Worm (Caenorhabditis elegans) whole organism, early embryonic: ENCODE results near the gene abu-7.

Experiments
- aly-1 ChIP-seq: sonication (generic microtip); optimal IDR thresholded peaks from 2 replicates; lab custom pipeline; 2016; ENCODE audit warnings: missing genetic modification characterization, missing compliant biosample characterization
- ama-1 ChIP-seq: fragments of 150-350 bp; optimal IDR thresholded peaks from 2 replicates; lab custom pipeline; 2014
- ceh-13 ChIP-seq: fragments of 200-800 bp; sonication (Bioruptor generic); optimal IDR thresholded peaks from 2 replicates; lab custom pipeline; 2018; ENCODE audit warnings: mild to moderate bottlenecking, missing genetic modification characterization, missing compliant biosample characterization
- ceh-36 ChIP-seq: sonication (generic microtip); optimal IDR thresholded peaks from 2 replicates; lab custom pipeline; 2016; ENCODE audit warnings: missing genetic modification characterization, inconsistent platforms, missing compliant biosample characterization
- flt-1 ChIP-seq: fragments of 200-800 bp; sonication (Bioruptor generic); IDR thresholded peaks from 2 replicates; pipeline ENCODE4 v1.3.6; 2022; ENCODE audit warnings: missing genetic modification characterization, missing compliant biosample characterization
- hmg-4 ChIP-seq: fragments of 200-800 bp; sonication (Bioruptor generic); optimal IDR thresholded peaks from 2 replicates; lab custom pipeline; 2018; ENCODE audit warnings: mild to moderate bottlenecking, missing genetic modification characterization, missing compliant biosample characterization
- sea-1 ChIP-seq: fragments of 200-800 bp; sonication (Bioruptor generic); conservative IDR thresholded peaks from 2 replicates; pipeline ENCODE4 v1.3.6; 2022; ENCODE audit warnings: missing genetic modification characterization, missing compliant biosample characterization

DNA sequence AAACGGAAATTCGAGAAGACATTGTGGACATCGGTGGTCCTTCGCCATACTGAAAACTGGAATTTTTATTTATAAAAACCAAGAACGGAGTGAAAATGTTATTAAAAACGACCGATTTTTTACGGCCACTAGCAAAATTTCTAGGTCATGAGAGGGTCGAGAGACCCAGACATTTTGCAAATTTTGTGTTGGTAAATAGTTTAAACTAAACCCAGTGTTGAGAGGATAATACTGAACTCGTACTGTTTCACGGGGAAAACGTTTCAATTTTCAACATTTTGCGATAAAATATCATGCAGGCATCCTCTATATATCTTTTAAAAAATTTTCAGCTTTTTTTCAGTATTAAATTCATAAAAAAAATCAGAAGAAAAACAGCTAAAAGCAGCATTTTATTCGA is 45.5 kb downstream of the abu-7 start, which contains the start of gene C04F5.9:
- TF ChIP-seq ceh-13 (GFP tag; lab: Kevin White, UChicago): no peak
- no peak for TF ChIP-seq sea-1 (GFP tag; lab: Robert Waterston, UW)
- TF ChIP-seq flt-1 (GFP tag; lab: Robert Waterston, UW): no peak
- TF ChIP-seq hmg-4 (GFP tag; lab: Kevin White, UChicago): no peak
- TF ChIP-seq ama-1 (lab: Kevin White, UChicago): no peak
- no peak for TF ChIP-seq aly-1
- TF ChIP-seq ceh-36: no peak
